Worm (Caenorhabditis elegans) whole organism, young adult: ENCODE results near the gene W08F4.12.
"Not testable (repeated sequence)": the region's sequence is repeated elsewhere in the genome, so short reads cannot be mapped to it uniquely, and the experiment has no call there.

Experiments
- F37B4.10 ChIP-seq: fragments of 200-800 bp; sonication (Bioruptor generic); IDR thresholded peaks from 2 replicates; pipeline ENCODE4 v1.3.6; 2022; ENCODE audit warnings: missing genetic modification characterization, missing compliant biosample characterization
- F39B2.1 ChIP-seq: fragments of 200-800 bp; sonication (Bioruptor generic); IDR thresholded peaks from 2 replicates; pipeline ENCODE4 v1.3.6; 2022; ENCODE audit warnings: missing genetic modification reagents, missing genetic modification characterization, missing compliant biosample characterization
- K12H6.12 ChIP-seq: fragments of 200-800 bp; sonication (Bioruptor generic); optimal IDR thresholded peaks from 2 replicates; lab custom pipeline; 2018; ENCODE audit warnings: mild to moderate bottlenecking, missing genetic modification characterization, missing compliant biosample characterization
- Y53G8AR.9 ChIP-seq: fragments of 200-800 bp; sonication (Bioruptor generic); conservative IDR thresholded peaks from 2 replicates; pipeline ENCODE4 v1.3.6; 2022; ENCODE audit warnings: missing genetic modification reagents, missing genetic modification characterization, missing compliant biosample characterization
- Y95B8A.8 ChIP-seq: fragments of 200-800 bp; sonication (Bioruptor generic); IDR thresholded peaks from 2 replicates; pipeline ENCODE4 v1.3.6; 2022; ENCODE audit warnings: missing genetic modification reagents, missing genetic modification characterization, missing compliant biosample characterization
- ZK185.1 ChIP-seq: sonication (generic microtip); optimal IDR thresholded peaks from 2 replicates; lab custom pipeline; 2016; ENCODE audit warnings: mild to moderate bottlenecking, missing genetic modification characterization, missing compliant biosample characterization; ENCODE audit not compliant: poor library complexity, severe bottlenecking
- aptf-3 ChIP-seq: fragments of 200-800 bp; sonication (Bioruptor generic); IDR thresholded peaks from 2 replicates; pipeline ENCODE4 v1.3.6; 2022; ENCODE audit warnings: missing genetic modification characterization, missing compliant biosample characterization
- athp-1 ChIP-seq: sonication (generic microtip); optimal IDR thresholded peaks from 2 replicates; lab custom pipeline; 2017; ENCODE audit warnings: mild to moderate bottlenecking, missing genetic modification characterization, missing compliant biosample characterization
- attf-3 ChIP-seq: fragments of 200-800 bp; sonication (Bioruptor generic); conservative IDR thresholded peaks from 2 replicates; pipeline ENCODE4 v1.3.6; 2022; ENCODE audit warnings: missing genetic modification reagents, missing genetic modification characterization, missing compliant biosample characterization
- attf-6 ChIP-seq: fragments of 200-800 bp; sonication (Bioruptor generic); IDR thresholded peaks from 2 replicates; pipeline ENCODE4 v1.3.6; 2022; ENCODE audit warnings: missing genetic modification reagents, missing genetic modification characterization, missing compliant biosample characterization
- bed-2 ChIP-seq: fragments of 200-800 bp; sonication (Bioruptor generic); IDR thresholded peaks from 2 replicates; pipeline ENCODE4 v1.3.6; 2022; ENCODE audit warnings: missing genetic modification reagents, missing genetic modification characterization, missing compliant biosample characterization
- cebp-1 ChIP-seq, 2 experiments: fragments of 200-800 bp in 1 of 2; sonication (Bioruptor generic) in 1 of 2; sonication (generic microtip) in 1 of 2; IDR thresholded peaks in 1 of 2; optimal IDR thresholded peaks in 1 of 2; 2 replicates each; pipeline versions ENCODE4 v1.3.6 to Lab custom; 2017 to 2022; ENCODE audit warnings: missing compliant biosample characterization in 2 of 2, missing genetic modification characterization in 2 of 2, mild to moderate bottlenecking in 1 of 2, missing genetic modification reagents in 1 of 2, moderate library complexity in 1 of 2
- cebp-2 ChIP-seq: fragments of 200-800 bp; sonication (Bioruptor generic); IDR thresholded peaks from 2 replicates; pipeline ENCODE4 v1.3.6; 2022; ENCODE audit warnings: missing genetic modification characterization, missing compliant biosample characterization
- ceh-100 ChIP-seq: fragments of 200-800 bp; sonication (Bioruptor generic); IDR thresholded peaks from 2 replicates; pipeline ENCODE4 v1.3.6; 2022; ENCODE audit warnings: missing genetic modification reagents, missing genetic modification characterization, missing compliant biosample characterization
- ceh-58 ChIP-seq: fragments of 200-800 bp; sonication (Bioruptor generic); IDR thresholded peaks from 2 replicates; pipeline ENCODE4 v1.3.6; 2022; ENCODE audit warnings: missing genetic modification characterization, missing compliant biosample characterization
- die-1 ChIP-seq: sonication (generic microtip); optimal IDR thresholded peaks from 2 replicates; lab custom pipeline; 2016; ENCODE audit warnings: missing genotype, mild to moderate bottlenecking, missing genetic modification characterization, missing compliant biosample characterization
- dox-1 ChIP-seq: fragments of 200-800 bp; sonication (Bioruptor generic); IDR thresholded peaks from 2 replicates; pipeline ENCODE4 v1.3.6; 2022; ENCODE audit warnings: missing genetic modification reagents, missing genetic modification characterization, missing compliant biosample characterization
- egl-44 ChIP-seq: fragments of 200-800 bp; sonication (Bioruptor generic); IDR thresholded peaks from 2 replicates; pipeline ENCODE4 v1.3.6; 2022; ENCODE audit warnings: missing genetic modification reagents, missing genetic modification characterization, missing compliant biosample characterization
- ekl-4 ChIP-seq: fragments of 200-800 bp; sonication (Bioruptor generic); IDR thresholded peaks from 2 replicates; pipeline ENCODE4 v1.3.6; 2022; ENCODE audit warnings: missing genetic modification reagents, missing genetic modification characterization, missing compliant biosample characterization
- hlh-12 ChIP-seq: sonication (generic microtip); optimal IDR thresholded peaks from 2 replicates; lab custom pipeline; 2016; ENCODE audit warnings: missing genetic modification characterization, missing compliant biosample characterization
- hmg-20 ChIP-seq: fragments of 200-800 bp; sonication (Bioruptor generic); IDR thresholded peaks from 2 replicates; pipeline ENCODE4 v1.3.6; 2022; ENCODE audit warnings: missing genetic modification reagents, missing genetic modification characterization, missing compliant biosample characterization
- hrde-1 ChIP-seq: sonication (generic microtip); optimal IDR thresholded peaks from 2 replicates; lab custom pipeline; 2016; ENCODE audit warnings: missing genetic modification characterization, mild to moderate bottlenecking, missing compliant biosample characterization, moderate library complexity, missing genotype, missing genetic modification reagents, borderline replicate concordance
- lag-1 ChIP-seq: fragments of 200-800 bp; sonication (Bioruptor generic); IDR thresholded peaks from 2 replicates; pipeline ENCODE4 v1.3.6; 2022; ENCODE audit warnings: missing genetic modification reagents, missing genetic modification characterization, missing compliant biosample characterization
- let-526 ChIP-seq: fragments of 200-800 bp; sonication (Bioruptor generic); IDR thresholded peaks from 2 replicates; pipeline ENCODE4 v1.3.6; 2022; ENCODE audit warnings: missing genetic modification reagents, missing genetic modification characterization, missing compliant biosample characterization
- lin-40 ChIP-seq: sonication (generic microtip); optimal IDR thresholded peaks from 2 replicates; lab custom pipeline; 2016; ENCODE audit warnings: missing genetic modification characterization, mild to moderate bottlenecking, missing compliant biosample characterization, missing genotype, missing genetic modification reagents
- madf-6 ChIP-seq: fragments of 200-800 bp; sonication (Bioruptor generic); IDR thresholded peaks from 2 replicates; pipeline ENCODE4 v1.3.6; 2022; ENCODE audit warnings: missing genetic modification reagents, missing genetic modification characterization, missing compliant biosample characterization
- mel-28 ChIP-seq: sonication (generic microtip); optimal IDR thresholded peaks from 2 replicates; lab custom pipeline; 2016; ENCODE audit warnings: borderline replicate concordance, mild to moderate bottlenecking, missing genetic modification characterization, missing compliant biosample characterization
- nhr-27 ChIP-seq: fragments of 200-800 bp; sonication (Bioruptor generic); optimal IDR thresholded peaks from 2 replicates; lab custom pipeline; 2018; ENCODE audit warnings: mild to moderate bottlenecking, missing genetic modification characterization, moderate library complexity, missing compliant biosample characterization
- nhr-90 ChIP-seq: sonication (generic microtip); optimal IDR thresholded peaks from 2 replicates; lab custom pipeline; 2016; ENCODE audit warnings: missing genotype, mild to moderate bottlenecking, missing genetic modification characterization, missing compliant biosample characterization
- pbrm-1 ChIP-seq: fragments of 200-800 bp; sonication (Bioruptor generic); IDR thresholded peaks from 2 replicates; pipeline ENCODE4 v1.3.6; 2022; ENCODE audit warnings: missing genetic modification reagents, missing genetic modification characterization, missing compliant biosample characterization
- pha-4 ChIP-seq: fragments of 150-350 bp; sonication (generic microtip); optimal IDR thresholded peaks from 2 replicates; lab custom pipeline; 2014; ENCODE audit warnings: missing biosample characterization, missing genetic modification reagents, missing genetic modification characterization
- sdz-38 ChIP-seq: sonication (generic microtip); optimal IDR thresholded peaks from 2 replicates; lab custom pipeline; 2016; ENCODE audit warnings: missing genotype, missing genetic modification characterization, missing compliant biosample characterization
- snpc-1.1 ChIP-seq: sonication (generic microtip); optimal IDR thresholded peaks from 2 replicates; lab custom pipeline; 2017; ENCODE audit warnings: missing genetic modification characterization, mild to moderate bottlenecking, missing compliant biosample characterization, antibody characterized with exemption, moderate library complexity, missing genotype, missing genetic modification reagents; ENCODE audit not compliant: insufficient read depth
- snpc-4 ChIP-seq, 5 experiments: fragments of 150-350 bp in 1 of 5; sonication (generic microtip) in 4 of 5; optimal IDR thresholded peaks; 2 replicates each; lab custom pipeline; 2014 to 2018; ENCODE audit warnings: missing genetic modification characterization in 5 of 5, missing biosample characterization in 3 of 5, antibody characterized with exemption in 2 of 5, mild to moderate bottlenecking in 2 of 5, missing compliant biosample characterization in 2 of 5, missing genotype in 2 of 5, moderate library complexity in 2 of 5, missing genetic modification reagents in 1 of 5
- xnd-1 ChIP-seq: sonication (generic microtip); optimal IDR thresholded peaks from 2 replicates; lab custom pipeline; 2016; ENCODE audit warnings: missing genotype, missing genetic modification reagents, missing genetic modification characterization, missing compliant biosample characterization
- zfh-2 ChIP-seq: fragments of 200-800 bp; sonication (Bioruptor generic); conservative IDR thresholded peaks from 2 replicates; pipeline ENCODE4 v1.3.6; 2022; ENCODE audit warnings: missing genetic modification reagents, missing genetic modification characterization, missing compliant biosample characterization
- zim-3 ChIP-seq: sonication (generic microtip); optimal IDR thresholded peaks from 2 replicates; lab custom pipeline; 2017; ENCODE audit warnings: mild to moderate bottlenecking, missing genetic modification characterization, moderate library complexity, missing compliant biosample characterization
- ztf-25 ChIP-seq: fragments of 200-800 bp; sonication (Bioruptor generic); IDR thresholded peaks from 2 replicates; pipeline ENCODE4 v1.3.6; 2022; ENCODE audit warnings: missing genetic modification reagents, missing genetic modification characterization, missing compliant biosample characterization
- ztf-3 ChIP-seq: fragments of 200-800 bp; sonication (Bioruptor generic); optimal IDR thresholded peaks from 2 replicates; lab custom pipeline; 2018; ENCODE audit warnings: mild to moderate bottlenecking, missing genetic modification characterization, missing compliant biosample characterization

The W08F4.12 gene

ce11 chrII:596702-597101 is 12.5 kb upstream of the W08F4.12 start:
- TF ChIP-seq pha-4 (tag; lab: Kevin White, UChicago) (no peak), madf-6 (GFP tag; lab: Robert Waterston, UW) (no peak)

- TF ChIP-seq ZK185.1 (tag; lab: Kevin White, UChicago); madf-6 (GFP tag; lab: Robert Waterston, UW); K12H6.12 (tag; lab: Kevin White, UChicago): not testable (repeated sequence)
- TF ChIP-seq, all 124 proteins: peak for 0; not testable (repeated sequence) for 124
These were observed 9.0 kb upstream of the W08F4.12 start, which contains the start of gene W08F4.1 for ce11 chrII:593221-593620. Gene W08F4.1, plus strand, starts transcription at chrII:593521.

ce11 chrII:591110-591509 is 6.9 kb upstream of the W08F4.12 start, which contains the start of gene W08F4.10:
Gene W08F4.10, minus strand, starts transcription at chrII:591210.
- TF ChIP-seq snpc-4 (GFP tag; optimal IDR thresholded peaks at IDR 0.05; lab: Kevin White, UChicago) (no peak), snpc-4 (tag; optimal IDR thresholded peaks at IDR 0.05; lab: Kevin White, UChicago) (no peak), cebp-2 (no peak), egl-44 (GFP tag; lab: Robert Waterston, UW) (no peak), hrde-1 (tag; lab: Kevin White, UChicago) (no peak), Y95B8A.8 (GFP tag; lab: Robert Waterston, UW) (no peak), F39B2.1 (GFP tag; lab: Robert Waterston, UW) (no peak), hlh-12 (tag; lab: Kevin White, UChicago) (no peak), ztf-25 (GFP tag; lab: Robert Waterston, UW) (no peak), ekl-4 (GFP tag; lab: Robert Waterston, UW) (no peak), cebp-1 (GFP tag; IDR thresholded peaks at IDR 0.05; lab: Robert Waterston, UW) (no peak), cebp-1 (tag; optimal IDR thresholded peaks at IDR 0.05; lab: Kevin White, UChicago) (no peak), aptf-3 (GFP tag; lab: Robert Waterston, UW) (no peak), F37B4.10 (GFP tag; lab: Robert Waterston, UW) (no peak), bed-2 (no peak), nhr-90 (tag; lab: Kevin White, UChicago) (no peak)

ce11 chrII:587533-587932 is 3.3 kb upstream of the W08F4.12 start, which contains the start of gene fbxb-34:
Gene fbxb-34, plus strand, starts transcription at chrII:587833.
- TF ChIP-seq hmg-20 (GFP tag; lab: Robert Waterston, UW) (no peak), pbrm-1 (no peak), xnd-1 (no peak), nhr-27 (tag; lab: Kevin White, UChicago) (no peak), Y53G8AR.9 (GFP tag; lab: Robert Waterston, UW) (no peak)

- TF ChIP-seq zfh-2 (GFP tag; lab: Robert Waterston, UW) (no peak), ceh-100 (no peak), lag-1 (GFP tag; lab: Robert Waterston, UW) (no peak), zim-3 (no peak), ceh-58 (GFP tag; lab: Robert Waterston, UW) (no peak), lin-40 (no peak), egl-44 (GFP tag; lab: Robert Waterston, UW) (no peak), cebp-2 (no peak), sdz-38 (tag; lab: Kevin White, UChicago) (no peak), attf-3 (GFP tag; lab: Robert Waterston, UW) (no peak), snpc-1.1 (tag; lab: Kevin White, UChicago) (no peak), Y95B8A.8 (GFP tag; lab: Robert Waterston, UW) (no peak), dox-1 (GFP tag; lab: Robert Waterston, UW) (no peak), athp-1 (tag; lab: Kevin White, UChicago) (no peak), die-1 (tag; lab: Kevin White, UChicago) (no peak), attf-6 (GFP tag; lab: Robert Waterston, UW) (no peak), ekl-4 (GFP tag; lab: Robert Waterston, UW) (no peak), ztf-3 (no peak), mel-28 (no peak), let-526 (GFP tag; lab: Robert Waterston, UW) (no peak)
These were observed 1.6 kb downstream of the W08F4.12 start, which contains the start of gene fbxb-14 for ce11 chrII:582649-583048. Gene fbxb-14, minus strand, starts transcription at chrII:582749.
